Fruit fly (Drosophila melanogaster) whole organism, pupa: Measurements from ENCODE around the gene Gr22c.

Experiments used
- CG10348 ChIP-seq: fragments of 200-800 bp; sonication (Bioruptor generic); IDR thresholded peaks from 2 replicates; pipeline ENCODE4 v1.3.6; 2022; ENCODE audit warnings: missing biosample characterization, missing genetic modification characterization
- CG13204 ChIP-seq: fragments of 200-800 bp; sonication (Bioruptor generic); optimal IDR thresholded peaks from 2 replicates; lab custom pipeline; 2018; ENCODE audit warnings: missing biosample characterization, mild to moderate bottlenecking, missing genetic modification characterization, moderate library complexity
- CG17806 ChIP-seq: fragments of 200-800 bp; sonication (Bioruptor generic); optimal IDR thresholded peaks from 2 replicates; lab custom pipeline; 2018; ENCODE audit warnings: missing biosample characterization, mild to moderate bottlenecking, missing genetic modification characterization, moderate library complexity
- CG32121 ChIP-seq: fragments of 200-800 bp; sonication (Bioruptor generic); IDR thresholded peaks from 2 replicates; pipeline ENCODE4 v1.3.6; 2022; ENCODE audit warnings: missing biosample characterization, missing genetic modification characterization
- CG34367 ChIP-seq: fragments of 200-800 bp; sonication (Bioruptor generic); optimal IDR thresholded peaks from 2 replicates; lab custom pipeline; 2018; ENCODE audit warnings: missing biosample characterization, mild to moderate bottlenecking, missing genetic modification characterization
- CG8159 ChIP-seq: fragments of 200-800 bp; sonication (Bioruptor generic); optimal IDR thresholded peaks from 3 replicates; lab custom pipeline; 2018; ENCODE audit warnings: missing biosample characterization, mild to moderate bottlenecking, missing genetic modification characterization, moderate library complexity
- EcR ChIP-seq: fragments of 200-800 bp; sonication (Bioruptor generic); optimal IDR thresholded peaks from 3 replicates; lab custom pipeline; 2019; ENCODE audit warnings: missing biosample characterization, missing genetic modification characterization, mild to moderate bottlenecking, moderate library complexity, missing genetic modification reagents
- Ets98B ChIP-seq: fragments of 200-800 bp; sonication (Bioruptor generic); IDR thresholded peaks from 2 replicates; pipeline ENCODE4 v1.3.6; 2022; ENCODE audit warnings: missing biosample characterization, missing genetic modification characterization
- fd96Ca ChIP-seq: fragments of 200-800 bp; sonication (Bioruptor generic); IDR thresholded peaks from 3 replicates; pipeline ENCODE4 v1.3.6; 2022; ENCODE audit warnings: missing biosample characterization, missing genetic modification characterization

DNA sequence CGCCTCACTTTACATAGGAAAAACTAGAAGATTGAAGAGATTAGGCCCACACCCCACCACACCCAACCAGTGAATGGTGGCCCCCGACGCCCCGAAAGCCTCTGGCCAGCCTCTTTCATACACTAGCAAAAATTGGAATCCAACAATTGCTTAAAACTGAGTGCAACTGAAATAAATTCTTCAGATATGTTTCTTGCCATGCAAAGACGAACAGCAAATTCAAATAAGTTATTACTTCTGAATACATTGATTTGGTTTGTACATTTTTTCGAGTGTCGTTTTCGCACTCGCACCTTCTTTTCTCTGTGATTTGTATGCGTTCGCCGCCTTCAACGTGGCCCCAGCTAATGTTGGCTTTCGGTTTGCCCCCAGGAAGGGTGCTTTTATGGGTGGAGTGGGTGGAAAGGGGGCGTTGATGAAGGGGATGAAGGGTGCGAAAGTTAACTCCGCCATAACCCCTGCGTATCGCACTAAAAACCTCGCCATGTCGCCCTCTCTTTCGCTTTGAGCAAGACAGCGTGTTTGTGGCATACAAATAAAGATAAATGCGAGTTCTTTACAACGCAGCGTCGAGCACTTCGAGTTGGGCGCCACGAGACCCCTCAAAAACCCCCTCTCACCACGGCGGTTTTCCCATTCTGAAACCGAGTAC is 46.2 kb upstream of the Gr22c start:
- TF ChIP-seq fd96Ca, result peak; percentile 14; the same call in 1 of the 3 replicates
- TF ChIP-seq CG10348 (GFP tag; lab: Robert Waterston, UW), result no peak
- no peak for TF ChIP-seq CG17806
- peak; percentile 25; the same call in 1 of the 2 replicates for TF ChIP-seq Ets98B (GFP tag; lab: Robert Waterston, UW)
- TF ChIP-seq CG8159 (tag; lab: Kevin White, UChicago), result peak; percentile 15
- TF ChIP-seq EcR, result no peak
- no peak for TF ChIP-seq CG34367 (tag; lab: Kevin White, UChicago)
- TF ChIP-seq CG32121 (GFP tag; lab: Robert Waterston, UW), result no peak
- TF ChIP-seq CG13204, result no peak
